Fruit fly (Drosophila melanogaster): ENCODE measurements around the gene pcx.

DNA sequence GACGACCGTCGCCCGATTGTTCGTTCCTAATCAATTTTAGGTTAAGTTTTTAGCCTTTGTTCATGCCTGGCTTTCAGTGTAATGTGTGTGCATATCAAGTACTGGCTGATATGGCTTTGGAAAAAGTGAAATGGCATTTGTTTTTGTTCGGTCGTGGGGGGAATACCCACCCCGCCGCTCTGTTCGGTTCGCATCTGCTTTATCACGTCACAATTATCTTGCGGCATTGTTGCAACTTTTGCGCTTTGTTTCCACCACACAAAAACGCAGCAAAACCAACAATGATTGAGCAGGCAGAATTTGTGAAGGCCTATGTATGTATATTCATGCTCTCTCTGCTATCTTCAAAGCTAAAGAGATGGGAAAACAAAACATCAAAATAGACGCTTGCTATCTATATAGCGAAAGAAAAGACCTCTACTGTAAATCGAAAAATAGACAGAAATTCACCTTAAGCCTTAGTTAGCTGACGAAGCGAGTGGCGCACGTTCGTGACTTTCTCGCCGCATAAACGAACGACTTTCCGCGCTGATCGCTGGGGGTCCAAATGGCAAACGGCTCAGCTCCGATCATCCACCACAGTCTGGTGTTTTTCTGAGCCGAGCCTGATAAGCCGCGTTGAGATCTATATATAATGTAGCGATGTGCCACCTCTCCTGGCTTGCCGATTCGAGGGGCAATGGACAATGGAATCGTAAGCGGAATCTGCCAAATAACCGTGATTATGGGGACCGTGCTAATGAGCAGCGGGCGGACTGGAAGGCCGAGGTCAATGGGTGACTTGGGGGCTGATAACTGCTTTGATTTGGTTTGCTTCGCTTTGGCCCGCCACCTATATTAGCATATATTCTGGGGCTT, 27.5 kb upstream of the pcx start:
- TF ChIP-seq psq (GFP tag; optimal IDR thresholded peaks at IDR 0.05) = no peak
- peak; percentile 17 for TF ChIP-seq fru (GFP tag; optimal IDR thresholded peaks at IDR 0.05)
- no peak for TF ChIP-seq Hr83 (GFP tag; optimal IDR thresholded peaks at IDR 0.05; ENCODE audit: poor library complexity, severe bottlenecking)
- TF ChIP-seq Myc (optimal IDR thresholded peaks at IDR 0.05) = no peak
- no peak for TF ChIP-seq usp (GFP tag; optimal IDR thresholded peaks at IDR 0.05)

Measured in whole organism, wandering third instar larva.